Worm (Caenorhabditis elegans): ENCODE data around the gene H04D03.4.
A peak's percentile ranks its signal among the peaks of the same experiment; 100 is the strongest.

H04D03.4 gene

DNA sequence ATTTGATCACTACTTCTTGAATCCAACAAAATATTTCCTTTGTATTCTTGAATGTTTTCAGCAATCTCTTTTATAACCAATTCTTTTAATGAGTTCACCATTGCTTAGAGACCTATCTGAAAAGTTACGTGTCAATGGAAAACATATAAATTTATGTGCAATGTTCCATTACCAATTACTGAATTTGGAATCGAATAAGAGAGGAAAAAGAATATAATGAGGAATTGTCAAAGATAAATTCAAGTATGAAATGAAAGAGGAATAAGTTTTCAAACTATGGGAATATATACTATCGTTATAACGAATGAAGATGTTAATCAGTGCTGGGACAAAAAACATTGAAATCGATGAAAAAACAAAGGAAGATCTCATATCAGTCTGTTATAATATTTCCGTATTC, at the start of gene H04D03.4:
TSS of gene H04D03.4 (minus strand) at position 101 of the 400 bp plus-strand sequence.
- TF ChIP-seq W03F9.2 (tag; optimal IDR thresholded peaks at IDR 0.05): no peak

DNA sequence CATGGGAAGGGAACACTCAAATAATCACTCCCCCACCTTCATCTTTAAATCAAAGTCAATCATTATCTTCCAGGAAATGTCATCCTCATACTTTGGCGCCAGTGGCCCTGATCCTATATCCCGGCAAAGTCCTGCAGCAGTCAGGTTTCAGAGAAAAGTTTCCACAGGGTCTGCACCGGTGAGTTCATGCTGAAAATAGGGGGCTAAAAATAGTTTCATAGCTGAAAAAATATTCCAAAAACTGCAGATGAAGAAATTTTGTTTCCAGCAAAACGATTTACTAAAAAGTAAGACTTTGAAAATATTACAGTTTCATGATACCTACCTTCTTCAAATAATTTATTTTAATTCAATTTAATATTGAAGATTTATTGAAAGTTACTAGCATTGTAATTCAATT, 37.1 kb upstream of the H04D03.4 start, which contains the start of gene ptr-25:
TSS of gene ptr-25 (plus strand) at position 73 of the 400 bp plus-strand sequence.
- no peak for TF ChIP-seq dao-5 (tag; optimal IDR thresholded peaks at IDR 0.05)
- TF ChIP-seq W03F9.2 (tag; optimal IDR thresholded peaks at IDR 0.05): no peak
- TF ChIP-seq him-1 (tag; optimal IDR thresholded peaks at IDR 0.05): no peak

DNA sequence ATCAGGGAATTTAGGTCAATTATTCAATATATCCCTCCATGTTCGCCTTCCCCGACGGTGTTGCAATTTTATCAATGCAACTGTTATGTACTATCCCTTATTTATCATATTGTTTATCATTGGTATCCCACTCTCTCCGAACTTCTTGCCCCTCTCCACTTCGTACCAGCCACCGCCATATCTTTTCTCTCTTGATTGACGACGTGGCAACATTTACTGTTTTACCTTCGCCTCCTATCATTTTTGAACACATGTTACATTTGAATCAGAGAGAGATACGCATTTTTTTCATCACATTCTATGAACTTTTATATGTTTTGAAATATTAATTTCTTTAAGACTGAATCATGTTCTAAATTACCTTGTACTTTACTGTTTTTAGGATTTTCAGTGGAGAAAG, 35.5 kb upstream of the H04D03.4 start:
- no peak for TF ChIP-seq him-1 (tag; optimal IDR thresholded peaks at IDR 0.05)
- TF ChIP-seq W03F9.2 (tag; optimal IDR thresholded peaks at IDR 0.05): no peak
- no peak for TF ChIP-seq dao-5 (tag; optimal IDR thresholded peaks at IDR 0.05)

DNA sequence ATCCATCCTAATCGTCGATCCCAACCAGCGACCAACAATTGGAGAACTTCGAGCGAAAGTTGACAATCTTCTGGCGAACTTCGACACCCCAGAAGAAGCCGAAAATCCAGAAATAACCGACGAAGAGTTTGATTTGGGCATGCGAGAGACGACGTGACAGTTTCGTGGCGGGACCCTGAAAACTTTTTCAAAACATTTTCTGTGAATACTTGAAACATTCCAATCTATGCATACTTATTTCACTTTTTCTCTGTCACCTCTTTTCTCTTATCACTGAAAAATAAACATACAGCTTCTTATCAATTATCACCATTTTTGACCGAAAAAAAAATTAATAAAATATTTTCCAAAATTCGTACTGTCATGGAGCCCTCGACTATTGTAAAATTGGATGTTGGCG, 31.1 kb upstream of the H04D03.4 start, which contains the start of gene D2045.8:
TSS of gene D2045.8 (plus strand) at position 301 of the 400 bp plus-strand sequence.
- TF ChIP-seq dao-5 (tag; optimal IDR thresholded peaks at IDR 0.05) (no peak), him-1 (tag; optimal IDR thresholded peaks at IDR 0.05) (no peak), W03F9.2 (tag; optimal IDR thresholded peaks at IDR 0.05) (no peak)

DNA sequence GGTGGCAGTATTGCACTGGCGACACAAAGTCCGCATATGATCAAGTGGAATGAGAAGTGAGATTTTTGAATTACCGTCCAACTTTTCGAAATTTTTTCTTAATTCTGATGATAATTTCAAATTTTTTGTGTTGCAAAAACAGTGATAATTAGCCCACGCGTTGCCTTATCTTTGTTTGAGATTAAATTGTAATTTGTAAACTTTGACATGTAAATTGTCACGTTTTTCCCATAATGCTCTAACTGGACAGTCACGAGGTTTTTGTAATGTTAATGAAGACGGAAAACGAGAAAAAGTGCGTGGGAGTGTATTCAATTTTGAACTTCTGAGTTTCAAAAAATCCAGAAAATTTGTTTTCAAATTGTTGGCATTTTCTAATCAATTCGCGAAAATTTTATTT, 30.6 kb upstream of the H04D03.4 start:
- TF ChIP-seq W03F9.2 (tag; optimal IDR thresholded peaks at IDR 0.05): no peak
- TF ChIP-seq him-1 (tag; optimal IDR thresholded peaks at IDR 0.05): no peak
- TF ChIP-seq dao-5 (tag; optimal IDR thresholded peaks at IDR 0.05): no peak

DNA sequence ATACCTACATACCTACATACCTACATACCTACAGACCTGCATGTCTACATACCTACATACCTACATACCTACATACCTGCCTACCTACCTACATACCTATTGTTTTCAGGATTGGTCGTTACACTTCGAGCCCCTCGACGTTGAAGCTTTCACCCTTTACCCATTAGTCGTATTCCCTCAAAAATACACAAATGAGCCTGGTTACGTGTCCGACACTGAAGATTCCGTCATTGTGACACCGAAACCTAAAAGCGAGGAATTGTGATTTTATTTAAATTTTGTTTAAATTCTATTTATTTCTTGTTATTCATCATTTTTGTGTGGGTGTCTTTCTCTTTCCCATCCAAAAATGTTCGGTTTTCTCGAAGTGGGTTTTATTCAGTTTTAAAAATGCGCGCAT, 28.3 kb upstream of the H04D03.4 start, which contains the start of gene D2045.7:
TSS of gene D2045.7 (plus strand) at position 301 of the 400 bp plus-strand sequence.
- no peak for TF ChIP-seq dao-5 (tag; optimal IDR thresholded peaks at IDR 0.05)
- TF ChIP-seq W03F9.2 (tag; optimal IDR thresholded peaks at IDR 0.05): no peak
- TF ChIP-seq him-1 (tag; optimal IDR thresholded peaks at IDR 0.05): no peak

DNA sequence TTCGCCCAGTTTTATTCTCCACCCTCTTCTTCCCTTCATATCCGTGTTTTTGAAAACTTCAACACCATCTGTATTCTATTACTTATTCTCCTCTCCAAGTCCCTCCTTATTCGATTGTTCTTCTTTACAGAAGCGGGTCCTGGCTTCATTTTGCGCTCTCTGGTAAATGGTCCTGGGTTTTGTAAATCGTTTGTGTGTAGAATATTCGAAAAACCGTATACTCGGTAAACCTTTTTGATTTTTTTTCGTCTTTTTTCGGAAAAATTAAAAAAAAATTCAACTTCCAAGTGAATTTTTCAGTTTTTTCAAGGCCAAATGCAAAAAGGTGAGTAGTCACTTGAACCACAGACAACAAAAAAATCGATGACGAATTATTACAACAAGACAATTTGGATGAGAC, 24.0 kb upstream of the H04D03.4 start, which contains the start of gene D2045.9:
TSS of gene D2045.9 (plus strand) at position 301 of the 400 bp plus-strand sequence.
- no peak for TF ChIP-seq W03F9.2 (tag; optimal IDR thresholded peaks at IDR 0.05)

DNA sequence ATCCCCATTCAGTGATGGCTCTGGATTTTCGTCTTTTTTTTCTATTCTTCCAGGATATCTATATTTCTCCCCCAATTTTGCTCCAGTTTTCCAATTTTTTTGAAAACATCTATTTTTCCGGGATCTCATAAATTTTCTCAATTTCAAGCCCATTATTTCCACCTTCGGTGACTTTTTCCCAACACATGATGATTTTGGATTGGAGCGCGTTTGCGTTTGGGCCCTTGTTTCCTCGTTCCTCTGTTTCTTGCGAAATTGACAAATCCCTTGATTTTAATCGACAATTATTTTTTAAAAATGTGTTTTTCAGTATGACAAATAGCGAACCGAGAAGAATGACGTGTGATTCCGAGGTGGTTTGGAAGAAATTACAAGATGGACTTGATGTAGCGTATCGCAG, 20.0 kb upstream of the H04D03.4 start, which contains the start of gene cul-1:
TSS of gene cul-1 (plus strand) at position 311 of the 400 bp plus-strand sequence.
- no peak for TF ChIP-seq W03F9.2 (tag; optimal IDR thresholded peaks at IDR 0.05)
- no peak for TF ChIP-seq dao-5 (tag; optimal IDR thresholded peaks at IDR 0.05)
- TF ChIP-seq him-1 (tag; optimal IDR thresholded peaks at IDR 0.05): no peak

DNA sequence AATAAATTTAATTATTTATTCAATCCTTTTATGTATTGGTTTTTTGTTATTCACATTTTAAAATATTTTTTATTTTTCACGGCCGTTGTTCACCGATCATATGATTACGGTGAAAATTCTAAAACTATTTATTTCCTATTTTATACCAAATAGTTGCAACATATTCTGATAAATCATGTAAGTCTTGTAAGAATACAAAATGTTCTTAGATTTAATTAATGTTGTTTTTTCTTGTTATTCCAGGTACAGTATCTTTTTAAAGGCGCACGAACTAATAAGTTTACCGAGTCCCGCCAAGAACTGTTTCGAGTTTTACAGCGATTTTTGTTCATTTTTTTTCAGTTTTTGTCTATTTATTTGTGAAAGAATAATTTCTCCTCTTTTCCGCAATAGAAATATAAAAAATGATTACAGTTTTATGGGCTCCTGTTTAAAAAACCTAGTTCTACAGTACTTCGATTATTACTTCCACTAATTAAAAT, 18.7 kb upstream of the H04D03.4 start, which contains the start of gene D2045.5:
TSS of gene D2045.5 (minus strand) at position 51 of the 482 bp plus-strand sequence.
- TF ChIP-seq W03F9.2 (tag; optimal IDR thresholded peaks at IDR 0.05) (peak; percentile 2), him-1 (tag; optimal IDR thresholded peaks at IDR 0.05) (no peak)

DNA sequence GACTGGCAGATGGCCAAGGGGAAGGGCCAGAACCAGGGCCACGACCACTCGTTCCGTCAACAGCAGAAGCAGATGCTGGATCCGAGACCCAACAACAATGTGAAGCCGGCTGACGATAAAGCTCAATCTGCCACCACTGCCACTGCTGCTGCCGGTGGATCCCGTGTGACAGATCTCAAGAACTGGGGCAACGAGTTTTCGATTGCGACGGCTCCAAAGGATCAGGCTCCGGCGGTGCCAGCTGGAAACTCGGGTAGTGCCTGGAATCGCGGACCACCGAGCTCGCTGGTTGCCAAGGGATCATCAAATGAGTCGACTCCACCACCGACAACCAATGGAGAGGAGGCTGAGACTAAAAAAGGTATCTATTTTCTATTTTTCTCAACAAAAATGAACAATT, 13.5 kb upstream of the H04D03.4 start:
- no peak for TF ChIP-seq him-1 (tag; optimal IDR thresholded peaks at IDR 0.05)
- TF ChIP-seq W03F9.2 (tag; optimal IDR thresholded peaks at IDR 0.05): no peak
- TF ChIP-seq dao-5 (tag; optimal IDR thresholded peaks at IDR 0.05): no peak

DNA sequence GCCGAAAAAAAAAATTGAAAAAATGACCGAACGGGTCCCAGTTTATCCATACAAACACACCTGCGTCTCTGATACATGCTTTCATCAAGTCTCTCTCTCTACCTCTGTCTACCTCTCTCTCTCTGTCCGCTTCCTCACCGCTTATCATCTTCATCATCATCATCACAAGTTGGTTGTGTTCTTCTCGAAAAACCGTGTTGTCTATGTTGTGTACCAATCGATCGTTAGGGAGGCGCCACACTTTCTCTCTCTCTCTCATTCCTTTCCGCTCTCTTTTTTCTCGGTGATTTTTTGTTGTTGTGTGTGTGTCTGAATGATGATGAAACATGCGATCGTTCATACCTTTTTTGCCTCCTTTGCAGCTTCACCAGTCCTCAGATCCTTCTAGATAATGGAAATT, 12.7 kb upstream of the H04D03.4 start:
- no peak for TF ChIP-seq dao-5 (tag; optimal IDR thresholded peaks at IDR 0.05)
- no peak for TF ChIP-seq him-1 (tag; optimal IDR thresholded peaks at IDR 0.05)
- TF ChIP-seq W03F9.2 (tag; optimal IDR thresholded peaks at IDR 0.05): peak; percentile 7

DNA sequence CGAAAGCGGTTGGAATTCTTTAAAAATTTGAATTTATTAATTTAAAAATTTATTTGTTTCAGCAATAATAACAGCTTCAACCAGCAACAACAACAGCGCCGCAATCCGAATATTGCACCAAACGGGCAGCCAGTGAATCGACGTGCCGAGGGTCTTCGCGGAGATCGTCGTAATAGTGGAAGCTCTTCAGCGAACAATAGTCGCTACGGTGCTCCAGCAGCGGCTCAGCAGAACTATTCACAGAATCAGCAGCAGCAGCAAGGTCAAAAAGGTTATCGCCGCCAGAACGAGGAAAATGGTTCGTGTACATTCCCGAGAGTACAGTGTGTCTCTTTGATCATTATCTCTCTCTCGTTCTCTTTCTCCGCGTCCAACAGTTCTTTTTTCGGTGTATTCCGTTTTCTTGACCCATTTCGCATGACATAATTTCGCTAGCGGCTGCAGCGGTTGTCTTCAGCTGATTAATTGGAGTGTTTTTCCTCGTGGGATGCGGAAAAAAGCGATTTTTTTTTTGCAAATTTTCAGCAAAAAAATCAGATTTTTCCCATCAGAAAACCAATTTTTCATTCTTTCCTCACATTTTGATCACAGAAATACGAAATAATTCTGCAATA, 12.1 kb upstream of the H04D03.4 start:
- no peak for TF ChIP-seq W03F9.2 (tag; optimal IDR thresholded peaks at IDR 0.05)
- TF ChIP-seq dao-5 (tag; optimal IDR thresholded peaks at IDR 0.05): no peak
- TF ChIP-seq him-1 (tag; optimal IDR thresholded peaks at IDR 0.05): no peak

DNA sequence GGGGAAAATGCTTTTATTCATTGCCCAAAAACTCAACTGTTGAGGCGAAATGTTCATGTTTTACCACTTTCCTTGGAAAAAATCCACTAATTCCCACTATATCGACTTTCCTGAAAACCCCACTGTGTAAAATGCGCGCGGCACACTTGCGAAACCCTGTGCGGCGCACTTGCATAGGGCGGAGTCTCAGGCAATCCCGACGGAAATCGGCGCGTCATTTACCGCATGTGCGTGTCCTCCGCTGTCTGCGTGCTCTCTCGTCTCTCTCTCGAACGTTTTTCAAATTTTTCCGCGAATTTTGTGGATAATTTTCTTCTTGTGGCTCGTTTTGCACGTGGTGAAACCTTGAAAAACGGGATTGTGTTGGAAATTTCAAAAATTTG, 10.2 kb upstream of the H04D03.4 start, which contains the start of gene atx-2:
TSS of gene atx-2 (plus strand) at position 226 of the 383 bp plus-strand sequence.
- TF ChIP-seq W03F9.2 (tag; optimal IDR thresholded peaks at IDR 0.05): peak; percentile 84
- peak; percentile 35 for TF ChIP-seq him-1 (tag; optimal IDR thresholded peaks at IDR 0.05)
- TF ChIP-seq dao-5 (tag; optimal IDR thresholded peaks at IDR 0.05): peak; percentile 74

DNA sequence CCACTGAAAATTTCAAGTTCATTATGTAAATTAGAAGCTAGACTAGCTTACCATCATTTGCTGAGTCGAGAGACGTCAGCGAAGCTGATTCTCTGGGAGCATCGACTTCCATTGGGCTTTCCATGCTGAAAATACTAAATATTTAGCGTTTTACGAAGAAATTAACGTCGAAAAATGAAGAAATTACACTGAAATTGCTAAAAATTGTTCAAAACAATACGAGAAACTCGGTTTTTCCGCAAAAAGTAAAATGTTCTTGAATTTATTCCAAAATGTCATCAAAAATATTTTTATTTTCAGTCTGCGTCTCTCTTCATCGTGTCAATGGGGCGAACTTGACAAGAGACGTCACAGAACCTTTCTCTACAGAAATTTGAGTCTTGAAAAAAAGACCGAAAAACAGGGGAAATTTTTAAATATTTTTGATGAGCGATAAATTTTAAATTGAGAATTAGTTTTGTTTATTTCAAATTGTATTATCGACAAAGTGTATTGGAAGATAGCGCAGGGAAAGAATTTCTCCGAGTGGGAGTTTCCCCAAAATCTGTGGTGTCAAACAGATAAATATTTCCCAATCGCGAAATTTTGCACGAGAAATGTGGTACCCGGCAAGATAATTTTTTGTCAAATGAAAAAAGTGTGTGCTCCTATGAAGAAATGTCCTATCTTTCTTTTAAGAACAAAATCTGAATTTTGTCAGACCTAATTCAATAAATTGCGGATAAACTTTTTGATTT, 9.7 kb upstream of the H04D03.4 start, which contains the start of gene ecps-1:
TSS of gene ecps-1 (minus strand) at position 125 of the 737 bp plus-strand sequence.
- peak; percentile 94 for TF ChIP-seq W03F9.2 (tag; optimal IDR thresholded peaks at IDR 0.05)
- no peak for TF ChIP-seq dao-5 (tag; optimal IDR thresholded peaks at IDR 0.05)
- TF ChIP-seq him-1 (tag; optimal IDR thresholded peaks at IDR 0.05): peak; percentile 5
